1 fruit fly cellular context compared by ENCODE assay signal in the genomic region with DNA sequence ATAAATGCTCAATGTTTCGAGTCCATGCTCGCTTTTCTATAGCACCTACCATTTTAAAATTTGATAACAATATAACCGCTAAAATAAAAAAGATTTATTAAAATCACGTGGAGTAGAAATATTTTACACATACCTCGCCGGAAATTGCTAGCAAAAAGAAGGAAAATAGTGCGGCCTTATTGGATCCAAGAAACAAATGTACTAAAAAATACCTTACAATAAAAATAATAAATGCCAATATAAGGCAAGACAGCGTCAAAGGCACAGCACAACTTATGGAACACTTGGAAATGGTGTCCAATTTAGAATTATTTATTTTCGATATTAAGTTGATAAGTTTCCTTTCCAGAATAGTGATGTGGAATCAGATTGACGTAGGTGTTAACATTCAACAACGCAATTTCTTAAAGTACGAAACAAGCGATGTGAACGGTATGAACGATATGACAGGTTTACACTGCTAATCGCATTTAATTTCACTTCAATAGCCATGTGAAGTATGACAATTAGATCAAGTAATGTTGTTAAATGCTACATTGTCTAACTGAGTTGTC.
TF ChIP-seq lines count a peak whose summit lies in the region.

RpL5 (minus strand) TSS at position 397 of the 554 bp plus-strand sequence.

TF ChIP-seq in whole organism, embryonic, 481 proteins besides CTCF, POLR2A, EP300 and RAD21 (continued from another document):
- TF ChIP-seq stc (GFP tag; IDR thresholded peaks at IDR 0.05; lab: Robert Waterston, UW) (no peak; the same call in 1 of the 2 replicates), D (optimal IDR thresholded peaks at IDR 0.05; lab: Kevin White, UChicago) (no peak), D (GFP tag; optimal IDR thresholded peaks at IDR 0.05; lab: Kevin White, UChicago) (no peak), exex (tag; optimal IDR thresholded peaks at IDR 0.05; lab: Kevin White, UChicago) (no peak), gce (GFP tag; IDR thresholded peaks at IDR 0.05; lab: Robert Waterston, UW) (no peak), zfh2 (GFP tag; optimal IDR thresholded peaks at IDR 0.05; lab: Kevin White, UChicago) (no peak), CG10431 (GFP tag; optimal IDR thresholded peaks at IDR 0.05; lab: Kevin White, UChicago) (peak; percentile 18), NC2β (GFP tag; optimal IDR thresholded peaks at IDR 0.05; lab: Kevin White, UChicago) (peak; percentile 87), Ets65A (GFP tag; lab: Kevin White, UChicago) (peak; percentile 97), Side (GFP tag; optimal IDR thresholded peaks at IDR 0.05; lab: Kevin White, UChicago) (peak; percentile 12), Bdp1 (GFP tag; optimal IDR thresholded peaks at IDR 0.05; lab: Kevin White, UChicago) (no peak), fd64A (GFP tag; optimal IDR thresholded peaks at IDR 0.05; lab: Kevin White, UChicago) (no peak), CG30431 (GFP tag; optimal IDR thresholded peaks at IDR 0.05; lab: Kevin White, UChicago) (peak; percentile 11), CG14710 (tag; optimal IDR thresholded peaks at IDR 0.05; lab: Kevin White, UChicago) (peak; percentile 51), Optix (GFP tag; IDR thresholded peaks at IDR 0.05; lab: Robert Waterston, UW) (no peak), org-1 (GFP tag; optimal IDR thresholded peaks at IDR 0.05; lab: Kevin White, UChicago) (no peak), CG16863 (GFP tag; optimal IDR thresholded peaks at IDR 0.05; lab: Kevin White, UChicago) (no peak), Deaf1 (tag; optimal IDR thresholded peaks at IDR 0.05; lab: Kevin White, UChicago) (no peak), CG6854 (GFP tag; optimal IDR thresholded peaks at IDR 0.05; lab: Kevin White, UChicago) (no peak), Hsf (GFP tag; optimal IDR thresholded peaks at IDR 0.05; lab: Kevin White, UChicago) (peak; percentile 40), CG17802 (tag; optimal IDR thresholded peaks at IDR 0.05; lab: Kevin White, UChicago) (peak; percentile 98), CG17829 (tag; optimal IDR thresholded peaks at IDR 0.05; lab: Kevin White, UChicago) (no peak), Mad (GFP tag; optimal IDR thresholded peaks at IDR 0.05; lab: Kevin White, UChicago) (peak; percentile 39), CG7839 (tag; optimal IDR thresholded peaks at IDR 0.05; lab: Kevin White, UChicago) (peak; percentile 29), CG12659 (GFP tag; optimal IDR thresholded peaks at IDR 0.05; lab: Kevin White, UChicago) (peak; percentile 68), CG16815 (GFP tag; optimal IDR thresholded peaks at IDR 0.05; lab: Kevin White, UChicago) (no peak), CG14014 (GFP tag; IDR thresholded peaks at IDR 0.05; lab: Robert Waterston, UW) (no peak), Dip3 (GFP tag; optimal IDR thresholded peaks at IDR 0.05; lab: Kevin White, UChicago) (peak; percentile 0), cwo (GFP tag; optimal IDR thresholded peaks at IDR 0.05; lab: Kevin White, UChicago) (no peak), scrt (GFP tag; optimal IDR thresholded peaks at IDR 0.05; lab: Kevin White, UChicago) (peak; percentile 10), sna (GFP tag; IDR thresholded peaks at IDR 0.05; lab: Robert Waterston, UW; ENCODE audit: partially characterized antibody) (no peak), z (GFP tag; IDR thresholded peaks at IDR 0.05; lab: Robert Waterston, UW) (no peak), CG2129 (GFP tag; IDR thresholded peaks at IDR 0.05; lab: Robert Waterston, UW; ENCODE audit: partially characterized antibody) (no peak), kni (GFP tag; optimal IDR thresholded peaks at IDR 0.05; lab: Kevin White, UChicago) (no peak), NfI (GFP tag; optimal IDR thresholded peaks at IDR 0.05; lab: Kevin White, UChicago) (peak; percentile 42), usp (GFP tag; optimal IDR thresholded peaks at IDR 0.05; lab: Kevin White, UChicago) (no peak), tll (GFP tag; optimal IDR thresholded peaks at IDR 0.05; lab: Kevin White, UChicago) (peak in 1 of 2 experiments; percentile 96), Hmr (GFP tag; optimal IDR thresholded peaks at IDR 0.05; lab: Kevin White, UChicago) (peak; percentile 63), gro (GFP tag; optimal IDR thresholded peaks at IDR 0.05; lab: Kevin White, UChicago) (no peak)
